Worm (Caenorhabditis elegans): ENCODE data around the gene pitr-3.

DNA sequence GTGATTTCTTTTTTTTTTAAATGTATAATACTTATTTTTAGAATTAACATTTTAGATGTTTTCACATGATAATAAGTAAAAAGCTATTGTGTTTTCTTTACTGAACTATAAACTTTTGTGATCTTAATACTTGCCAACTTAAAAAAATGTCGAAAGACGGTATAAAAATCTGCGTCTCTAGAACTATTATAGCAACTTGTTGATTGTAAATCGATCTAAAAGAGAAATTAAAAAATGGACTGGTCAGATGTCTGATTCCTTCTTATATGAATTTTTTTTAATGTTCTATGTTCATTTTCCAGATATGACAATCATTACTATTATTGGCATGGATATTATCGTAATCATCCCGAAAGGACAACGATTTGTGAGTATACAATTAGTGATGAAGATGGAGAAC is 13.4 kb downstream of the pitr-3 start, which contains the start of gene F21C10.3:
- TF ChIP-seq W03F9.2 (tag; optimal IDR thresholded peaks at IDR 0.05) (no peak), him-1 (tag; optimal IDR thresholded peaks at IDR 0.05) (no peak), dao-5 (tag; optimal IDR thresholded peaks at IDR 0.05) (no peak)
